Worm (Caenorhabditis elegans) whole organism, L4 larva: ENCODE measurements around the gene W02H5.2.

ENCODE experiments used
- D1046.2 ChIP-seq: fragments of 200-800 bp; sonication (Bioruptor generic); IDR thresholded peaks from 2 replicates; pipeline ENCODE4 v1.3.6; 2022; ENCODE audit warnings: missing genetic modification characterization, missing compliant biosample characterization
- F37D6.2 ChIP-seq: sonication (generic microtip); optimal IDR thresholded peaks from 2 replicates; lab custom pipeline; 2016; ENCODE audit warnings: mild to moderate bottlenecking, missing genetic modification characterization, missing compliant biosample characterization
- F49E8.2 ChIP-seq: sonication (generic microtip); optimal IDR thresholded peaks from 2 replicates; lab custom pipeline; 2016; ENCODE audit warnings: missing compliant biosample characterization, mild to moderate bottlenecking, missing genetic modification characterization, borderline replicate concordance
- T26A8.4 ChIP-seq: fragments of 200-800 bp; sonication (Bioruptor generic); IDR thresholded peaks from 2 replicates; pipeline ENCODE4 v1.3.6; 2022; ENCODE audit warnings: missing genetic modification characterization, missing compliant biosample characterization
- aha-1 ChIP-seq: fragments of 150-350 bp; peaks from one replicate; lab custom pipeline; 2014; ENCODE audit warnings: missing biosample characterization, missing genetic modification characterization
- ama-1 ChIP-seq: fragments of 150-350 bp; optimal IDR thresholded peaks from 2 replicates; lab custom pipeline; 2014; ENCODE audit warnings: inconsistent platforms, mixed read lengths
- arid-1 ChIP-seq: fragments of 200-800 bp; sonication (Bioruptor generic); conservative IDR thresholded peaks from 2 replicates; pipeline ENCODE4 v1.3.6; 2022; ENCODE audit warnings: missing genetic modification reagents, missing genetic modification characterization, missing compliant biosample characterization
- ceh-28 ChIP-seq: fragments of 150-350 bp; optimal IDR thresholded peaks from 2 replicates; lab custom pipeline; 2014; ENCODE audit warnings: missing biosample characterization, missing genetic modification reagents, missing genetic modification characterization
- ceh-44 ChIP-seq: fragments of 200-800 bp; sonication (Bioruptor generic); IDR thresholded peaks from 2 replicates; pipeline ENCODE4 v1.3.6; 2022; ENCODE audit warnings: missing genetic modification reagents, missing genetic modification characterization, missing compliant biosample characterization
- ceh-62 ChIP-seq: sonication (generic microtip); optimal IDR thresholded peaks from 2 replicates; lab custom pipeline; 2017; ENCODE audit warnings: missing biosample characterization, missing genetic modification characterization
- daf-12 ChIP-seq: fragments of 150-350 bp; optimal IDR thresholded peaks from 2 replicates; lab custom pipeline; 2014; ENCODE audit warnings: missing biosample characterization, missing genetic modification reagents, missing genetic modification characterization
- daf-16 ChIP-seq, 3 experiments: sonication (generic microtip); optimal IDR thresholded peaks; 2 replicates each; lab custom pipeline; 2016 to 2017; ENCODE audit warnings: missing genetic modification characterization in 3 of 3, missing genetic modification reagents in 3 of 3, mild to moderate bottlenecking in 2 of 3, missing compliant biosample characterization in 2 of 3, missing biosample characterization in 1 of 3, moderate library complexity in 1 of 3
- daf-8 ChIP-seq: fragments of 200-800 bp; sonication (Bioruptor generic); IDR thresholded peaks from 2 replicates; pipeline ENCODE4 v1.3.6; 2022; ENCODE audit warnings: missing genetic modification characterization, missing compliant biosample characterization
- dmd-6 ChIP-seq: fragments of 200-800 bp; sonication (Bioruptor generic); IDR thresholded peaks from 2 replicates; pipeline ENCODE4 v1.3.6; 2022; ENCODE audit warnings: missing genetic modification reagents, missing genetic modification characterization, missing compliant biosample characterization
- dmd-8 ChIP-seq: fragments of 200-800 bp; sonication (Bioruptor generic); IDR thresholded peaks from 2 replicates; pipeline ENCODE4 v1.3.6; 2022; ENCODE audit warnings: missing genetic modification characterization, missing compliant biosample characterization
- dmd-9 ChIP-seq: fragments of 200-800 bp; sonication (Bioruptor generic); IDR thresholded peaks from 2 replicates; pipeline ENCODE4 v1.3.6; 2022; ENCODE audit warnings: missing genetic modification reagents, missing genetic modification characterization, missing compliant biosample characterization
- dpl-1 ChIP-seq: fragments of 150-350 bp; optimal IDR thresholded peaks from 2 replicates; lab custom pipeline; 2014; ENCODE audit warnings: missing biosample characterization, missing genetic modification reagents, missing genetic modification characterization
- dve-1 ChIP-seq: sonication (generic microtip); optimal IDR thresholded peaks from 2 replicates; lab custom pipeline; 2017; ENCODE audit warnings: antibody characterized with exemption, mild to moderate bottlenecking, missing genetic modification characterization, missing compliant biosample characterization; ENCODE audit not compliant: insufficient read depth
- egl-43 ChIP-seq: fragments of 200-800 bp; sonication (Bioruptor generic); IDR thresholded peaks from 2 replicates; pipeline ENCODE4 v1.3.6; 2022; ENCODE audit warnings: missing genetic modification reagents, missing genetic modification characterization, missing compliant biosample characterization
- hif-1 ChIP-seq, 2 experiments: sonication (generic microtip); optimal IDR thresholded peaks; 2 replicates each; lab custom pipeline; 2016 to 2017; ENCODE audit warnings: missing compliant biosample characterization in 2 of 2, missing genetic modification characterization in 2 of 2, missing genetic modification reagents in 2 of 2, missing genotype in 2 of 2, mild to moderate bottlenecking in 1 of 2
- hlh-11 ChIP-seq: fragments of 200-800 bp; sonication (Bioruptor generic); optimal IDR thresholded peaks from 2 replicates; lab custom pipeline; 2018; ENCODE audit warnings: mild to moderate bottlenecking, missing genetic modification characterization, missing compliant biosample characterization
- hlh-30 ChIP-seq: sonication (generic microtip); optimal IDR thresholded peaks from 2 replicates; lab custom pipeline; 2017; ENCODE audit warnings: antibody characterized with exemption, mild to moderate bottlenecking, missing genetic modification characterization, missing compliant biosample characterization; ENCODE audit not compliant: insufficient read depth
- hmg-1.1 ChIP-seq: fragments of 200-800 bp; sonication (Bioruptor generic); IDR thresholded peaks from 2 replicates; pipeline ENCODE4 v1.3.6; 2022; ENCODE audit warnings: missing genetic modification reagents, missing genetic modification characterization, missing compliant biosample characterization
- lin-1 ChIP-seq: fragments of 200-800 bp; sonication (Bioruptor generic); IDR thresholded peaks from 2 replicates; pipeline ENCODE4 v1.3.6; 2022; ENCODE audit warnings: missing genetic modification reagents, missing genetic modification characterization, missing compliant biosample characterization
- lin-13 ChIP-seq: fragments of 150-350 bp; optimal IDR thresholded peaks from 2 replicates; lab custom pipeline; 2014; ENCODE audit warnings: missing biosample characterization, missing genetic modification reagents, missing genetic modification characterization
- lin-39 ChIP-seq: fragments of 150-350 bp; optimal IDR thresholded peaks from 2 replicates; lab custom pipeline; 2014; ENCODE audit warnings: missing biosample characterization, missing genetic modification reagents, missing genetic modification characterization
- lir-3 ChIP-seq: sonication (generic microtip); optimal IDR thresholded peaks from 2 replicates; lab custom pipeline; 2016; ENCODE audit warnings: mild to moderate bottlenecking, missing genetic modification characterization, missing compliant biosample characterization
- lsy-2 ChIP-seq, 2 experiments: fragments of 150-350 bp in 1 of 2; sonication (generic microtip) in 1 of 2; optimal IDR thresholded peaks; 2 replicates each; lab custom pipeline; 2014 to 2017; ENCODE audit warnings: missing biosample characterization in 2 of 2, missing genetic modification characterization in 2 of 2
- mdl-1 ChIP-seq, 2 experiments: fragments of 150-350 bp in 1 of 2; sonication (generic microtip) in 1 of 2; optimal IDR thresholded peaks; 2 replicates each; lab custom pipeline; 2014 to 2017; ENCODE audit warnings: missing biosample characterization in 2 of 2, missing genetic modification characterization in 2 of 2
- mep-1 ChIP-seq: fragments of 150-350 bp; sonication (generic microtip); optimal IDR thresholded peaks from 3 replicates; lab custom pipeline; 2014; ENCODE audit warnings: missing biosample characterization, missing genetic modification characterization
- mes-2 ChIP-seq: sonication (generic microtip); optimal IDR thresholded peaks from 2 replicates; lab custom pipeline; 2016; ENCODE audit warnings: missing genotype, mild to moderate bottlenecking, missing genetic modification characterization, missing compliant biosample characterization; ENCODE audit not compliant: poor library complexity, severe bottlenecking
- mxl-2 ChIP-seq: fragments of 200-800 bp; sonication (Bioruptor generic); conservative IDR thresholded peaks from 2 replicates; pipeline ENCODE4 v1.3.6; 2022; ENCODE audit warnings: missing genetic modification reagents, missing genetic modification characterization, missing compliant biosample characterization
- mxl-3 ChIP-seq: fragments of 200-800 bp; sonication (Bioruptor generic); optimal IDR thresholded peaks from 2 replicates; lab custom pipeline; 2018; ENCODE audit warnings: mild to moderate bottlenecking, missing genetic modification characterization, missing compliant biosample characterization
- nhr-28 ChIP-seq: fragments of 150-350 bp; optimal IDR thresholded peaks from 2 replicates; lab custom pipeline; 2014; ENCODE audit warnings: missing biosample characterization, missing genetic modification characterization
- nhr-6 ChIP-seq: fragments of 150-350 bp; optimal IDR thresholded peaks from 2 replicates; lab custom pipeline; 2014; ENCODE audit warnings: missing biosample characterization, missing genetic modification characterization
- nhr-77 ChIP-seq: fragments of 150-350 bp; optimal IDR thresholded peaks from 2 replicates; lab custom pipeline; 2014; ENCODE audit warnings: missing biosample characterization, missing genetic modification characterization
- rbr-2 ChIP-seq: sonication (generic microtip); optimal IDR thresholded peaks from 2 replicates; lab custom pipeline; 2016; ENCODE audit warnings: missing genotype, missing genetic modification characterization, missing compliant biosample characterization
- set-16 ChIP-seq: fragments of 200-800 bp; sonication (Bioruptor generic); IDR thresholded peaks from 2 replicates; pipeline ENCODE4 v1.3.6; 2022; ENCODE audit warnings: missing genetic modification reagents, missing genetic modification characterization, missing compliant biosample characterization
- skn-1 ChIP-seq: fragments of 150-350 bp; optimal IDR thresholded peaks from 2 replicates; lab custom pipeline; 2014; ENCODE audit warnings: missing biosample characterization, missing genetic modification characterization
- snpc-1.2 ChIP-seq: fragments of 200-800 bp; sonication (Bioruptor generic); IDR thresholded peaks from 2 replicates; pipeline ENCODE4 v1.3.6; 2022; ENCODE audit warnings: missing genetic modification reagents, missing genetic modification characterization, missing compliant biosample characterization
- tra-1 ChIP-seq: fragments of 200-800 bp; sonication (Bioruptor generic); IDR thresholded peaks from 2 replicates; pipeline ENCODE4 v1.3.6; 2022; ENCODE audit warnings: missing genetic modification reagents, missing genetic modification characterization, missing compliant biosample characterization
- unc-130 ChIP-seq: sonication (generic microtip); optimal IDR thresholded peaks from 2 replicates; lab custom pipeline; 2016; ENCODE audit warnings: missing genetic modification reagents, missing genetic modification characterization, missing compliant biosample characterization
- unc-62 ChIP-seq, 3 experiments: fragments of 150-350 bp in 1 of 3; sonication (generic microtip); optimal IDR thresholded peaks in 2 of 3; peaks in 1 of 3; 1 replicate in 1 of 3; 2 replicates in 2 of 3; lab custom pipeline; 2014 to 2017; ENCODE audit warnings: missing biosample characterization in 3 of 3, missing genetic modification characterization in 3 of 3, missing genetic modification reagents in 3 of 3, missing genotype in 1 of 3
- vab-7 ChIP-seq: fragments of 200-800 bp; sonication (Bioruptor generic); IDR thresholded peaks from 2 replicates; pipeline ENCODE4 v1.3.6; 2022; ENCODE audit warnings: missing genetic modification reagents, missing genetic modification characterization, missing compliant biosample characterization
- zip-2 ChIP-seq: fragments of 150-350 bp; optimal IDR thresholded peaks from 2 replicates; lab custom pipeline; 2014; ENCODE audit warnings: missing biosample characterization, missing genetic modification characterization
- ztf-11 ChIP-seq: fragments of 150-350 bp; optimal IDR thresholded peaks from 2 replicates; lab custom pipeline; 2014; ENCODE audit warnings: missing biosample characterization, missing genetic modification characterization
- ztf-7 ChIP-seq: fragments of 150-350 bp; optimal IDR thresholded peaks from 2 replicates; lab custom pipeline; 2014; ENCODE audit warnings: missing biosample characterization, missing genetic modification characterization

W02H5.2 gene

ce11 chrV:2608352-2608751 lies 30.8 kb upstream of the W02H5.2 start, which contains the start of gene acr-17:
acr-17 (plus strand) TSS chrV:2608652.
- TF ChIP-seq T26A8.4 (GFP tag; lab: Robert Waterston, UW) = no peak
- no peak for TF ChIP-seq ama-1 (lab: Kevin White, UChicago)
- no peak for TF ChIP-seq ceh-28 (tag; lab: Kevin White, UChicago)
- no peak for TF ChIP-seq dmd-9 (GFP tag; lab: Robert Waterston, UW)
- TF ChIP-seq D1046.2 (GFP tag; lab: Robert Waterston, UW) = no peak
- TF ChIP-seq mxl-2 (GFP tag; lab: Robert Waterston, UW) = no peak
- TF ChIP-seq ceh-62 (tag; lab: Kevin White, UChicago) = no peak
- no peak for TF ChIP-seq ztf-11 (tag; lab: Kevin White, UChicago)
- TF ChIP-seq lin-1 (GFP tag; lab: Robert Waterston, UW) = no peak
- TF ChIP-seq snpc-1.2 (GFP tag; lab: Robert Waterston, UW) = no peak
- no peak for TF ChIP-seq dmd-8 (GFP tag; lab: Robert Waterston, UW)
- TF ChIP-seq F49E8.2 = no peak
- no peak for TF ChIP-seq lin-39 (tag; lab: Kevin White, UChicago)
- TF ChIP-seq daf-8 (GFP tag; lab: Robert Waterston, UW) = no peak
- no peak for TF ChIP-seq ztf-7 (tag; lab: Kevin White, UChicago)

DNA sequence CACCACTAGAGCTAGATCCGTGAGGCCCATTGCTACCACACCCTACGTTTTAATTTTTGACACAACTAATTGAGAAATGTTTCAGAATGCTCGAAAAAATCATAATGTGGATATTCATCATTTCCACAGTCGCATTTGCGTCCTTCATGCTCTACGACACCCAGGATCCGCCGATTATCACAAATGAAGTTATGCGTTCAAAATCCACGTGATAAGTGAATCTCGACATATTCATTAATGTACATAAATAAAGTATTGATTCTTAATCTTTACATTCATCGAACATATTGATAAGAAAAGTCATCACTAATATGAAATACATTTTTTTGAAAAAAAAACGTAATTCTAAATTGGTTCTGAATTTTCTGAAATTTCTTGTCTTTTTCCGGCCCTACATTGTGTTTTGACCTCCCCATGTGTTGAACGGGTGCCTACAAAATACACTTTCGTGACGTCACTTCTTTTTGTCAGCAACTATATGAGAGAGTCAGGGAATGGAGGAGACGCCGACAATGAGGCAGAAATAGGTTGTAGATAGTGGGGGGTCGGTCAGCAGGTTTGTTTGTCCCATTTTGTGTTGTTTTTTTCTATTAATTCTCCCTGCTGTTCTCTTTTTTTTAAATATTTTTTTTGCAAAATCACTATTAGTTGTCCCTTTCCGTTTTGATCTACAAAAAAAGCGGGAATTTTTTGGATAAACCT lies 24.0 kb upstream of the W02H5.2 start, which contains the start of gene F53E10.1:
Gene F53E10.1, plus strand, starts transcription at position 325 of the 702 bp plus-strand sequence.
- TF ChIP-seq nhr-28 (tag; lab: Kevin White, UChicago) (peak; percentile 99), vab-7 (GFP tag; lab: Robert Waterston, UW) (no peak), lsy-2 (tag; optimal IDR thresholded peaks at IDR 0.05; lab: Kevin White, UChicago) (peak in 1 of 2 experiments; percentile 1), ceh-62 (tag; lab: Kevin White, UChicago) (no peak), aha-1 (tag; lab: Kevin White, UChicago) (peak; percentile 90), lir-3 (no peak), daf-8 (GFP tag; lab: Robert Waterston, UW) (no peak), unc-130 (GFP tag; lab: Kevin White, UChicago) (no peak), zip-2 (tag; lab: Kevin White, UChicago) (no peak), daf-16 (GFP tag; optimal IDR thresholded peaks at IDR 0.05; lab: Kevin White, UChicago) (peak in 1 of 2 experiments; percentile 26), daf-16 (tag; optimal IDR thresholded peaks at IDR 0.05; lab: Kevin White, UChicago) (peak; percentile 77), mep-1 (tag; lab: Kevin White, UChicago) (peak; percentile 71), nhr-6 (tag; lab: Kevin White, UChicago) (peak; percentile 48), dmd-6 (GFP tag; lab: Robert Waterston, UW) (peak; percentile 72), dpl-1 (peak; percentile 43), unc-62 (GFP tag; optimal IDR thresholded peaks at IDR 0.05 in 1 of 2; lab: Kevin White, UChicago) (no peak), unc-62 (tag; optimal IDR thresholded peaks at IDR 0.05; lab: Kevin White, UChicago) (no peak), daf-12 (no peak), hif-1 (tag; optimal IDR thresholded peaks at IDR 0.05; lab: Kevin White, UChicago) (peak in 1 of 2 experiments; percentile 8), skn-1 (no peak), mes-2 (peak; percentile 57), lin-1 (GFP tag; lab: Robert Waterston, UW) (no peak), dve-1 (tag; lab: Kevin White, UChicago) (peak; percentile 84), arid-1 (no peak), F37D6.2 (tag; lab: Kevin White, UChicago) (no peak), tra-1 (GFP tag; lab: Robert Waterston, UW) (peak; percentile 41; the same call in 1 of the 2 replicates), T26A8.4 (GFP tag; lab: Robert Waterston, UW) (no peak), egl-43 (GFP tag; lab: Robert Waterston, UW) (no peak), hmg-1.1 (GFP tag; lab: Robert Waterston, UW) (0 out of 2 replicates have a peak, but pooled peaks have one; percentile 23), mxl-3 (GFP tag; lab: Kevin White, UChicago) (no peak), ceh-44 (no peak), nhr-77 (tag; lab: Kevin White, UChicago) (peak; percentile 53), set-16 (GFP tag; lab: Robert Waterston, UW) (no peak), hlh-11 (tag; lab: Kevin White, UChicago) (peak; percentile 90), hlh-30 (tag; lab: Kevin White, UChicago) (peak; percentile 83), mdl-1 (tag; optimal IDR thresholded peaks at IDR 0.05; lab: Kevin White, UChicago) (peak; percentile 14 to 64), lin-13 (no peak), rbr-2 (no peak), dmd-9 (GFP tag; lab: Robert Waterston, UW) (no peak)
